Fruit fly (Drosophila melanogaster) whole organism, embryonic: ENCODE data around the gene CG34347.
A peak's percentile ranks its signal among the peaks of the same experiment; 100 is the strongest.

Experiments used
- Abd-B ChIP-seq: fragments of 200-800 bp; sonication (Bioruptor generic); optimal IDR thresholded peaks from 2 replicates; lab custom pipeline; 2018; ENCODE audit warnings: missing biosample characterization, mild to moderate bottlenecking, missing genetic modification characterization, moderate library complexity
- BEAF-32 ChIP-seq: fragments of 200-800 bp; sonication (Bioruptor generic); optimal IDR thresholded peaks from 3 replicates; lab custom pipeline; 2017; ENCODE audit warnings: missing biosample characterization, missing genetic modification characterization, mild to moderate bottlenecking, moderate library complexity, missing genetic modification reagents
- CG10366 ChIP-seq: fragments of 200-800 bp; sonication (Bioruptor generic); IDR thresholded peaks from 2 replicates; pipeline ENCODE4 v1.3.6; 2022; ENCODE audit warnings: missing biosample characterization, missing genetic modification characterization
- CG10462 ChIP-seq: fragments of 200-800 bp; sonication (Bioruptor generic); optimal IDR thresholded peaks from 2 replicates; lab custom pipeline; 2016; ENCODE audit warnings: missing biosample characterization, missing genetic modification characterization
- CG13424 ChIP-seq: fragments of 200-800 bp; sonication (Bioruptor generic); optimal IDR thresholded peaks from 2 replicates; lab custom pipeline; 2019; ENCODE audit warnings: missing biosample characterization, mild to moderate bottlenecking, missing genetic modification characterization, moderate library complexity
- CG2120 ChIP-seq: fragments of 200-800 bp; sonication (Bioruptor generic); optimal IDR thresholded peaks from 3 replicates; lab custom pipeline; 2016; ENCODE audit warnings: missing biosample characterization, missing genetic modification characterization
- CG2199 ChIP-seq: fragments of 200-800 bp; sonication (Bioruptor generic); IDR thresholded peaks from 3 replicates; pipeline ENCODE4 v1.3.6; 2022; ENCODE audit warnings: missing biosample characterization, missing genetic modification characterization
- CG31224 ChIP-seq: fragments of 200-800 bp; sonication (Bioruptor generic); IDR thresholded peaks from 2 replicates; pipeline ENCODE4 v1.3.6; 2022; ENCODE audit warnings: missing biosample characterization, missing genetic modification characterization
- CG31388 ChIP-seq: fragments of 200-800 bp; sonication (Bioruptor generic); optimal IDR thresholded peaks from 2 replicates; lab custom pipeline; 2016; ENCODE audit warnings: missing biosample characterization, missing genetic modification characterization
- CG32532 ChIP-seq: fragments of 200-800 bp; sonication (Bioruptor generic); IDR thresholded peaks from 2 replicates; pipeline ENCODE4 v1.3.6; 2022; ENCODE audit warnings: missing biosample characterization, missing genetic modification characterization
- CG3407 ChIP-seq: fragments of 200-800 bp; sonication (Bioruptor generic); optimal IDR thresholded peaks from 2 replicates; lab custom pipeline; 2018; ENCODE audit warnings: missing biosample characterization, mild to moderate bottlenecking, missing genetic modification characterization
- CG34376 ChIP-seq: fragments of 200-800 bp; sonication (Bioruptor generic); optimal IDR thresholded peaks from 2 replicates; lab custom pipeline; 2018; ENCODE audit warnings: missing biosample characterization, mild to moderate bottlenecking, missing genetic modification characterization
- CG3838 ChIP-seq: fragments of 200-800 bp; sonication (Bioruptor generic); optimal IDR thresholded peaks from 3 replicates; lab custom pipeline; 2016; ENCODE audit warnings: missing biosample characterization, missing genetic modification characterization
- CG43689 ChIP-seq: fragments of 200-800 bp; sonication (Bioruptor generic); IDR thresholded peaks from 2 replicates; pipeline ENCODE4 v1.3.6; 2022; ENCODE audit warnings: missing biosample characterization, missing genetic modification characterization
- CG5180 ChIP-seq: fragments of 200-800 bp; sonication (Bioruptor generic); optimal IDR thresholded peaks from 3 replicates; lab custom pipeline; 2017; ENCODE audit warnings: missing biosample characterization, missing genetic modification characterization, mild to moderate bottlenecking, moderate library complexity, missing genetic modification reagents
- CG6254 ChIP-seq: fragments of 200-800 bp; sonication (Bioruptor generic); optimal IDR thresholded peaks from 3 replicates; lab custom pipeline; 2017; ENCODE audit warnings: mild to moderate bottlenecking, missing biosample characterization, missing genetic modification reagents, missing genetic modification characterization
- CG6683 ChIP-seq: fragments of 200-800 bp; sonication (Bioruptor generic); optimal IDR thresholded peaks from 2 replicates; lab custom pipeline; 2017; ENCODE audit warnings: missing biosample characterization, mild to moderate bottlenecking, missing genetic modification characterization, missing genetic modification reagents
- Dll ChIP-seq: fragments of 200-800 bp; sonication (Bioruptor generic); IDR thresholded peaks from 4 replicates; pipeline ENCODE4 v1.3.6; 2022; ENCODE audit warnings: missing biosample characterization, missing genetic modification characterization; ENCODE audit not compliant: partially characterized antibody
- Dref ChIP-seq: fragments of 200-800 bp; sonication (Bioruptor generic); IDR thresholded peaks from 2 replicates; pipeline ENCODE4 v1.3.6; 2022; ENCODE audit warnings: missing biosample characterization, missing genetic modification characterization
- ERR ChIP-seq: fragments of 200-800 bp; sonication (Bioruptor generic); optimal IDR thresholded peaks from 2 replicates; lab custom pipeline; 2016; ENCODE audit warnings: missing biosample characterization, missing genetic modification characterization
- Fer2 ChIP-seq: fragments of 200-800 bp; sonication (Bioruptor generic); optimal IDR thresholded peaks from 2 replicates; lab custom pipeline; 2018; ENCODE audit warnings: missing biosample characterization, mild to moderate bottlenecking, missing genetic modification characterization, moderate library complexity
- HmgZ ChIP-seq: fragments of 200-800 bp; sonication (Bioruptor generic); optimal IDR thresholded peaks from 2 replicates; lab custom pipeline; 2018; ENCODE audit warnings: missing biosample characterization, mild to moderate bottlenecking, missing genetic modification characterization
- Hmr ChIP-seq: fragments of 200-800 bp; sonication (Bioruptor generic); optimal IDR thresholded peaks from 3 replicates; lab custom pipeline; 2017; ENCODE audit warnings: mild to moderate bottlenecking, missing biosample characterization, missing genetic modification reagents, missing genetic modification characterization
- NfI ChIP-seq: fragments of 200-800 bp; sonication (Bioruptor generic); optimal IDR thresholded peaks from 3 replicates; lab custom pipeline; 2018; ENCODE audit warnings: missing biosample characterization, mild to moderate bottlenecking, missing genetic modification characterization, moderate library complexity
- Ptx1 ChIP-seq: fragments of 200-800 bp; sonication (Bioruptor generic); IDR thresholded peaks from 2 replicates; pipeline ENCODE4 v1.3.6; 2022; ENCODE audit warnings: missing biosample characterization, missing genetic modification characterization
- Scr ChIP-seq: fragments of 200-800 bp; sonication (Bioruptor generic); IDR thresholded peaks from 2 replicates; pipeline ENCODE4 v1.3.6; 2022; ENCODE audit warnings: missing biosample characterization, missing genetic modification characterization; ENCODE audit not compliant: partially characterized antibody
- Side ChIP-seq: fragments of 200-800 bp; sonication (Bioruptor generic); optimal IDR thresholded peaks from 2 replicates; lab custom pipeline; 2016; ENCODE audit warnings: missing biosample characterization, missing genetic modification characterization
- Vsx1 ChIP-seq: fragments of 200-800 bp; sonication (Bioruptor generic); optimal IDR thresholded peaks from 2 replicates; lab custom pipeline; 2017; ENCODE audit warnings: missing biosample characterization, mild to moderate bottlenecking, missing genetic modification characterization, missing genetic modification reagents
- ab ChIP-seq: fragments of 200-800 bp; sonication (Bioruptor generic); optimal IDR thresholded peaks from 2 replicates; lab custom pipeline; 2016; ENCODE audit warnings: missing biosample characterization, missing genetic modification characterization
- aop ChIP-seq: fragments of 200-800 bp; sonication (Bioruptor generic); IDR thresholded peaks from 2 replicates; pipeline ENCODE4 v1.3.6; 2022; ENCODE audit warnings: missing biosample characterization, missing genetic modification characterization
- caup ChIP-seq: fragments of 200-800 bp; sonication (Bioruptor generic); optimal IDR thresholded peaks from 3 replicates; lab custom pipeline; 2017; ENCODE audit warnings: missing biosample characterization, mild to moderate bottlenecking, missing genetic modification characterization, moderate library complexity; ENCODE audit not compliant: severe bottlenecking
- dm ChIP-seq: fragments of 200-800 bp; sonication (Bioruptor generic); optimal IDR thresholded peaks from 3 replicates; lab custom pipeline; 2016; ENCODE audit warnings: missing biosample characterization, missing genetic modification characterization
- fd96Cb ChIP-seq: fragments of 200-800 bp; sonication (Bioruptor generic); optimal IDR thresholded peaks from 2 replicates; lab custom pipeline; 2018; ENCODE audit warnings: missing biosample characterization, mild to moderate bottlenecking, missing genetic modification characterization, moderate library complexity
- gcm ChIP-seq: fragments of 200-800 bp; sonication (Bioruptor generic); optimal IDR thresholded peaks from 2 replicates; lab custom pipeline; 2019; ENCODE audit warnings: missing biosample characterization, mild to moderate bottlenecking, missing genetic modification characterization, moderate library complexity
- gem ChIP-seq: fragments of 200-800 bp; sonication (Bioruptor generic); optimal IDR thresholded peaks from 2 replicates; lab custom pipeline; 2019; ENCODE audit warnings: missing biosample characterization, mild to moderate bottlenecking, missing genetic modification characterization, moderate library complexity
- hb ChIP-seq: fragments of 200-800 bp; sonication (Bioruptor generic); IDR thresholded peaks from 3 replicates; pipeline ENCODE4 v1.3.6; 2022; ENCODE audit warnings: missing biosample characterization, missing genetic modification characterization; ENCODE audit not compliant: partially characterized antibody
- lilli ChIP-seq: fragments of 200-800 bp; sonication (Bioruptor generic); optimal IDR thresholded peaks from 3 replicates; lab custom pipeline; 2016; ENCODE audit warnings: missing biosample characterization, missing genetic modification characterization
- odd ChIP-seq: fragments of 200-800 bp; sonication (Bioruptor generic); optimal IDR thresholded peaks from 2 replicates; lab custom pipeline; 2017; ENCODE audit warnings: missing biosample characterization, mild to moderate bottlenecking, missing genetic modification characterization
- org-1 ChIP-seq: fragments of 200-800 bp; sonication (Bioruptor generic); optimal IDR thresholded peaks from 2 replicates; lab custom pipeline; 2017; ENCODE audit warnings: missing biosample characterization, missing genetic modification characterization
- otp ChIP-seq: fragments of 200-800 bp; sonication (Bioruptor generic); IDR thresholded peaks from 3 replicates; pipeline ENCODE4, ENCODE4 v1.3.6; 2022; ENCODE audit warnings: missing biosample characterization, missing genetic modification characterization
- prd ChIP-seq, 3 experiments: fragments of >200 bp in 2 of 3; fragments of 200-800 bp in 1 of 3; sonication (Bioruptor generic) in 1 of 3; optimal IDR thresholded peaks in 2 of 3; IDR thresholded peaks in 1 of 3; 2 replicates in 2 of 3; 3 replicates in 1 of 3; pipeline versions ENCODE4 v1.3.6 to Lab custom; 2017 to 2022; ENCODE audit warnings: missing biosample characterization in 1 of 3, missing genetic modification characterization in 1 of 3
- ranshi ChIP-seq: fragments of 200-800 bp; sonication (Bioruptor generic); IDR thresholded peaks from 2 replicates; pipeline ENCODE4 v1.3.6; 2022; ENCODE audit warnings: missing biosample characterization, missing genetic modification characterization
- run ChIP-seq: fragments of 200-800 bp; sonication (Bioruptor generic); optimal IDR thresholded peaks from 3 replicates; lab custom pipeline; 2018; ENCODE audit warnings: missing biosample characterization, mild to moderate bottlenecking, missing genetic modification characterization
- schlank ChIP-seq: fragments of 200-800 bp; sonication (Bioruptor generic); optimal IDR thresholded peaks from 2 replicates; lab custom pipeline; 2018; ENCODE audit warnings: missing biosample characterization, mild to moderate bottlenecking, missing genetic modification characterization
- tap ChIP-seq: fragments of 200-800 bp; optimal IDR thresholded peaks from 3 replicates; lab custom pipeline; 2019; ENCODE audit warnings: missing biosample characterization, mild to moderate bottlenecking, missing genetic modification characterization, moderate library complexity
- tll ChIP-seq, 2 experiments: fragments of 200-800 bp in 1 of 2; fragments of >200 bp in 1 of 2; sonication (Bioruptor generic) in 1 of 2; optimal IDR thresholded peaks; 2 replicates each; lab custom pipeline; 2017 to 2019; ENCODE audit warnings: missing biosample characterization in 2 of 2, missing genetic modification characterization in 2 of 2, mild to moderate bottlenecking in 1 of 2, moderate library complexity in 1 of 2
- trh ChIP-seq: fragments of 200-800 bp; sonication (Bioruptor generic); optimal IDR thresholded peaks from 2 replicates; lab custom pipeline; 2016; ENCODE audit warnings: missing biosample characterization, missing genetic modification characterization
- ttk ChIP-seq: fragments of 200-800 bp; sonication (Bioruptor generic); IDR thresholded peaks from 2 replicates; pipeline ENCODE4 v2.1.2; 2022; ENCODE audit warnings: missing biosample characterization, missing genetic modification characterization
- vfl ChIP-seq: fragments of 200-800 bp; sonication (Bioruptor generic); optimal IDR thresholded peaks from 2 replicates; lab custom pipeline; 2016; ENCODE audit warnings: missing biosample characterization, missing genetic modification characterization
- zen ChIP-seq: fragments of 200-800 bp; sonication (Bioruptor generic); optimal IDR thresholded peaks from 3 replicates; lab custom pipeline; 2018; ENCODE audit warnings: missing biosample characterization, mild to moderate bottlenecking, missing genetic modification characterization, moderate library complexity
- zfh2 ChIP-seq: fragments of 200-800 bp; sonication (Bioruptor generic); optimal IDR thresholded peaks from 2 replicates; lab custom pipeline; 2016; ENCODE audit warnings: missing biosample characterization, missing genetic modification characterization

The CG34347 gene

DNA sequence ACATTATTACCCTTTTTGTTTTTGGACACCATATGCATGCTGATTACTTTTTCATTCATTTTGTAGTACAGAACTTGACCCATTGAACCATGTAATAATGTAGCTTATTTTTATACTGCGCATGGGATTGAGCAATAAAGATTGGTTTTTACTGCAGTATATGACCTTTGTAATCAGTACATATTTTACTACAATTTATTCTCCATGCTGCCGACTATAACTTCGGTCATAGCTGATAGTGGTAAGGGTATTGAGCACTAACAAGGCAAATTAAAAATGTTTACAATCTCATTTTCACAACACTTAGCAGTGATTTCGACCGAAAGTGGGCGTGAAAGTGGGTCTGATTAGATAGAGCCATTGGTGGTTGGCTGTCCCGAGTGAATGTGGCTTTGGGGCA, 4.5 kb upstream of the CG34347 start (continued):
- TF ChIP-seq caup (GFP tag; lab: Kevin White, UChicago) (no peak), zen (tag; lab: Kevin White, UChicago) (no peak), prd (optimal IDR thresholded peaks at IDR 0.05; lab: Kevin White, UChicago) (no peak), prd (GFP tag; IDR thresholded peaks at IDR 0.05; lab: Robert Waterston, UW) (no peak), CG3838 (no peak), Scr (GFP tag; lab: Robert Waterston, UW) (no peak), Hmr (GFP tag; lab: Kevin White, UChicago) (no peak), gem (tag; lab: Kevin White, UChicago) (peak; percentile 51), tll (GFP tag; optimal IDR thresholded peaks at IDR 0.05; lab: Kevin White, UChicago) (no peak), hb (GFP tag; lab: Robert Waterston, UW) (no peak), ab (no peak), otp (no peak), CG13424 (tag; lab: Kevin White, UChicago) (no peak), Ptx1 (no peak), run (tag; lab: Kevin White, UChicago) (no peak), CG32532 (GFP tag; lab: Robert Waterston, UW) (no peak), CG10366 (GFP tag; lab: Robert Waterston, UW) (no peak), Vsx1 (GFP tag; lab: Kevin White, UChicago) (peak; percentile 71), vfl (no peak), odd (GFP tag; lab: Kevin White, UChicago) (no peak), CG34376 (GFP tag; lab: Kevin White, UChicago) (no peak), Abd-B (GFP tag; lab: Kevin White, UChicago) (peak; percentile 0), BEAF-32 (GFP tag; lab: Kevin White, UChicago) (no peak), HmgZ (tag; lab: Kevin White, UChicago) (no peak), fd96Cb (peak; percentile 32), CG43689 (GFP tag; lab: Robert Waterston, UW) (no peak), CG2199 (no peak), CG2120 (GFP tag; lab: Kevin White, UChicago) (peak; percentile 28), CG3407 (no peak), CG6254 (GFP tag; lab: Kevin White, UChicago) (no peak), tap (tag; lab: Kevin White, UChicago) (no peak), Dll (GFP tag; lab: Robert Waterston, UW) (no peak), CG10462 (GFP tag; lab: Kevin White, UChicago) (no peak), ttk (no peak), dm (GFP tag; lab: Kevin White, UChicago) (no peak), Side (GFP tag; lab: Kevin White, UChicago) (no peak), aop (GFP tag; lab: Robert Waterston, UW) (no peak), CG31388 (GFP tag; lab: Kevin White, UChicago) (no peak), Fer2 (tag; lab: Kevin White, UChicago) (no peak), trh (no peak), Dref (GFP tag; lab: Robert Waterston, UW) (no peak), CG5180 (no peak), zfh2 (GFP tag; lab: Kevin White, UChicago) (no peak), org-1 (GFP tag; lab: Kevin White, UChicago) (no peak), ERR (no peak), NfI (peak; percentile 2), schlank (no peak), CG31224 (GFP tag; lab: Robert Waterston, UW) (no peak), gcm (no peak), ranshi (GFP tag; lab: Robert Waterston, UW) (no peak), CG6683 (GFP tag; lab: Kevin White, UChicago) (no peak), lilli (GFP tag; lab: Kevin White, UChicago) (no peak)
